Worm (Caenorhabditis elegans) whole organism, late embryonic: ENCODE data around the gene abf-5.

Source experiments
- F13H6.1 ChIP-seq: sonication (generic microtip); optimal IDR thresholded peaks from 2 replicates; lab custom pipeline; 2016; ENCODE audit warnings: missing genetic modification characterization, missing compliant biosample characterization
- ceh-19 ChIP-seq: fragments of 200-800 bp; sonication (Bioruptor generic); optimal IDR thresholded peaks from 2 replicates; lab custom pipeline; 2018; ENCODE audit warnings: mild to moderate bottlenecking, missing genetic modification characterization, missing compliant biosample characterization
- dve-1 ChIP-seq: sonication (generic microtip); optimal IDR thresholded peaks from 2 replicates; lab custom pipeline; 2017; ENCODE audit warnings: antibody characterized with exemption, mild to moderate bottlenecking, missing genetic modification characterization, missing compliant biosample characterization
- elt-4 ChIP-seq: sonication (generic microtip); optimal IDR thresholded peaks from 2 replicates; lab custom pipeline; 2016; ENCODE audit warnings: missing genetic modification characterization, missing compliant biosample characterization
- unc-55 ChIP-seq: sonication (generic microtip); optimal IDR thresholded peaks from 2 replicates; lab custom pipeline; 2017; ENCODE audit warnings: missing biosample characterization, missing genetic modification reagents, missing genetic modification characterization

DNA sequence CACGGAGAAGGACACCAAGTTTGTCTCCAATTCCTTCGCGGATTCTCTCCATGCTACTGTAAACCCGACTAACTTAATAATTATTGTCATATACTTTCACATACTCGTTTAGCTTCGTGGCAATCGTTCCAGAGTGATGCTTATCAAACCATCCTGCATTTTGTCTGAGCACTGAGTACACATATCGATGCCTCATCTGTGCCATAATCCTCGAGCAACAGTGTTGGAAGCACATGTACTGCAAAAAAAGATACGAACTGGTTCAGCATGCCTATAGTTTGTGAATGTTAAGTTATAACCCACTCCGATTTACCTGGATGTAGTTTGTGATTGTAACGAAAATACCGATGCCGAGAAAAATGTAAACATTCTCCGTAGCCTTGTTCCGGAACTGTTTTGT lies 37.6 kb upstream of the abf-5 start:
- no peak for TF ChIP-seq dve-1 (tag; lab: Kevin White, UChicago)
- TF ChIP-seq ceh-19 (GFP tag; lab: Kevin White, UChicago): no peak
- no peak for TF ChIP-seq unc-55 (GFP tag; lab: Kevin White, UChicago)
- TF ChIP-seq F13H6.1 (tag; lab: Kevin White, UChicago): no peak
- no peak for TF ChIP-seq elt-4 (tag; lab: Kevin White, UChicago)
